Worm (Caenorhabditis elegans): ENCODE measurements around the gene slfl-4.
"Not testable (repeated sequence)": the region's sequence is repeated elsewhere in the genome, so short reads cannot be mapped to it uniquely, and the experiment has no call there.

DNA sequence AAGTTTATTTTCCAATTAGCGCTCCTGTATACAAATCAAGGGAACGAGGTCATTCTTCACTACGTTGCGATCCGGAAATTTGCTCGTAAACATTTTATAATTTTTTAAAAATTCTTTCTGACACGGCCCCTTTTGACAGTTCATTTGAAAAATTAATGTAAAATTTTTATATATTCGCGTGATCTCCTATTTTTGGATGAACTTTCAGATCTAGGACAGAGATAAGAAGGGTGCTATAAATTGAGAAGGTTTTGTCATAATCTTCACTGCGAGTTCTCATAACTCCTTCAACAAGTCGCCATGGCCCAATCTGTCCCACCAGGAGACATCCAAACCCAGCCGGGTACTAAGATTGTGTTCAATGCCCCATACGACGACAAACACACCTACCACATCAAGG lies 14.0 kb upstream of the slfl-4 start, which contains the start of gene msp-19:
- not testable (repeated sequence) for TF ChIP-seq rbr-2 (tag; optimal IDR thresholded peaks at IDR 0.05); lin-1 (GFP tag; IDR thresholded peaks at IDR 0.05); mep-1 (tag; optimal IDR thresholded peaks at IDR 0.05); fos-1 (tag; optimal IDR thresholded peaks at IDR 0.05); F44E2.7 (GFP tag; IDR thresholded peaks at IDR 0.05); zag-1 (tag; optimal IDR thresholded peaks at IDR 0.05); nhr-76 (tag; optimal IDR thresholded peaks at IDR 0.05)

Data from whole organism, L4 larva.